Worm (Caenorhabditis elegans) whole organism, dauer: ENCODE data around the gene F58F12.12.

Source experiments
- unc-62 ChIP-seq: sonication (generic microtip); optimal IDR thresholded peaks from 2 replicates; lab custom pipeline; 2017; ENCODE audit warnings: missing biosample characterization, missing genetic modification reagents, missing genetic modification characterization

Gene F58F12.12

ce11 chrII:6425993-6426392, 45.0 kb downstream of the F58F12.12 start, which contains the start of gene col-75:
TSS of gene col-75 (plus strand) at chrII:6426293.
- TF ChIP-seq unc-62 (GFP tag; lab: Kevin White, UChicago): no peak
